Worm (Caenorhabditis elegans): ENCODE data around the gene K12H4.3.

ce11 chrIII:8036050-8036449, 9.8 kb upstream of the K12H4.3 start:
- TF ChIP-seq hlh-17 (GFP tag; optimal IDR thresholded peaks at IDR 0.05; ENCODE audit: borderline replicate concordance) (no peak), unc-62 (GFP tag; optimal IDR thresholded peaks at IDR 0.05) (no peak), lin-39 (tag; optimal IDR thresholded peaks at IDR 0.05) (no peak), unc-130 (tag; optimal IDR thresholded peaks at IDR 0.05) (no peak), nhr-77 (tag; optimal IDR thresholded peaks at IDR 0.05) (no peak), skn-1 (tag; optimal IDR thresholded peaks at IDR 0.05) (no peak), sup-37 (GFP tag; optimal IDR thresholded peaks at IDR 0.05) (no peak), aly-2 (tag; optimal IDR thresholded peaks at IDR 0.05) (no peak), lsy-2 (tag; optimal IDR thresholded peaks at IDR 0.05) (peak in 1 of 2 experiments; percentile 16), lin-14 (GFP tag; optimal IDR thresholded peaks at IDR 0.05) (peak; percentile 21), nhr-90 (tag; optimal IDR thresholded peaks at IDR 0.05; ENCODE audit: poor library complexity) (no peak), nhr-237 (tag; optimal IDR thresholded peaks at IDR 0.05) (no peak)

Measured in whole organism, L1 larva.